Worm (Caenorhabditis elegans) whole organism, mixed stage, embryonic: ENCODE measurements around the gene C25A8.5.

Experiments
- M03D4.4 ChIP-seq: sonication (generic microtip); optimal IDR thresholded peaks from 2 replicates; lab custom pipeline; 2017; ENCODE audit warnings: mild to moderate bottlenecking, missing genetic modification characterization, missing compliant biosample characterization
- bed-3 ChIP-seq: fragments of 200-800 bp; sonication (Bioruptor generic); optimal IDR thresholded peaks from 3 replicates; lab custom pipeline; 2018; ENCODE audit warnings: mild to moderate bottlenecking, missing genetic modification characterization, moderate library complexity, missing compliant biosample characterization
- blmp-1 ChIP-seq: fragments of 150-350 bp; optimal IDR thresholded peaks from 2 replicates; lab custom pipeline; 2014; ENCODE audit warnings: missing biosample characterization, missing genetic modification characterization
- ceh-39 ChIP-seq: fragments of 150-350 bp; optimal IDR thresholded peaks from 2 replicates; lab custom pipeline; 2014; ENCODE audit warnings: missing biosample characterization, missing genetic modification characterization
- ceh-43 ChIP-seq: fragments of 200-800 bp; sonication (Bioruptor generic); optimal IDR thresholded peaks from 2 replicates; lab custom pipeline; 2018; ENCODE audit warnings: mild to moderate bottlenecking, missing genetic modification characterization, moderate library complexity, missing compliant biosample characterization
- ceh-83 ChIP-seq: fragments of 200-800 bp; sonication (Bioruptor generic); optimal IDR thresholded peaks from 2 replicates; lab custom pipeline; 2018; ENCODE audit warnings: mild to moderate bottlenecking, missing genetic modification characterization, missing compliant biosample characterization
- ces-1 ChIP-seq: fragments of 150-350 bp; optimal IDR thresholded peaks from 2 replicates; lab custom pipeline; 2014; ENCODE audit warnings: missing biosample characterization, missing genetic modification reagents, missing genetic modification characterization
- cnd-1 ChIP-seq: fragments of 200-800 bp; sonication (Bioruptor generic); optimal IDR thresholded peaks from 2 replicates; lab custom pipeline; 2018; ENCODE audit warnings: mild to moderate bottlenecking, missing genetic modification characterization, missing compliant biosample characterization
- drap-1 ChIP-seq: fragments of 200-800 bp; sonication (Bioruptor generic); optimal IDR thresholded peaks from 3 replicates; lab custom pipeline; 2018; ENCODE audit warnings: mild to moderate bottlenecking, missing genetic modification characterization, missing compliant biosample characterization
- elt-1 ChIP-seq: sonication (generic microtip); optimal IDR thresholded peaks from 2 replicates; lab custom pipeline; 2017; ENCODE audit warnings: missing genetic modification characterization, mild to moderate bottlenecking, missing compliant biosample characterization, antibody characterized with exemption, moderate library complexity, borderline replicate concordance; ENCODE audit not compliant: insufficient read depth
- elt-3 ChIP-seq: fragments of 150-350 bp; optimal IDR thresholded peaks from 2 replicates; lab custom pipeline; 2014; ENCODE audit warnings: missing biosample characterization, missing genetic modification characterization
- flh-1 ChIP-seq: fragments of 200-800 bp; sonication (Bioruptor generic); optimal IDR thresholded peaks from 2 replicates; lab custom pipeline; 2018; ENCODE audit warnings: mild to moderate bottlenecking, missing genetic modification characterization, moderate library complexity, missing compliant biosample characterization
- ham-2 ChIP-seq: fragments of 200-800 bp; sonication (Bioruptor generic); optimal IDR thresholded peaks from 2 replicates; lab custom pipeline; 2018; ENCODE audit warnings: mild to moderate bottlenecking, missing genetic modification characterization, missing compliant biosample characterization
- hlh-1 ChIP-seq: fragments of 150-350 bp; optimal IDR thresholded peaks from 2 replicates; lab custom pipeline; 2014; ENCODE audit warnings: missing biosample characterization, missing genetic modification reagents, missing genetic modification characterization
- lin-13 ChIP-seq: fragments of 150-350 bp; optimal IDR thresholded peaks from 2 replicates; lab custom pipeline; 2014; ENCODE audit warnings: missing biosample characterization, missing genetic modification characterization
- lsy-2 ChIP-seq: fragments of 150-350 bp; optimal IDR thresholded peaks from 2 replicates; lab custom pipeline; 2014; ENCODE audit warnings: missing biosample characterization, missing genetic modification characterization
- mep-1 ChIP-seq: fragments of 150-350 bp; optimal IDR thresholded peaks from 2 replicates; lab custom pipeline; 2017; ENCODE audit warnings: missing biosample characterization, missing genetic modification reagents, missing genetic modification characterization, inconsistent platforms
- mls-2 ChIP-seq: sonication (generic microtip); optimal IDR thresholded peaks from 2 replicates; lab custom pipeline; 2016; ENCODE audit warnings: mild to moderate bottlenecking, missing genetic modification characterization, moderate library complexity, missing compliant biosample characterization
- nhr-12 ChIP-seq: fragments of 150-350 bp; optimal IDR thresholded peaks from 2 replicates; lab custom pipeline; 2014; ENCODE audit warnings: missing biosample characterization, missing genetic modification characterization
- nhr-2 ChIP-seq: fragments of 150-350 bp; optimal IDR thresholded peaks from 2 replicates; lab custom pipeline; 2014; ENCODE audit warnings: missing biosample characterization, missing genetic modification characterization
- nhr-237 ChIP-seq: fragments of 150-350 bp; optimal IDR thresholded peaks from 2 replicates; lab custom pipeline; 2014; ENCODE audit warnings: missing biosample characterization, missing genetic modification characterization
- nhr-28 ChIP-seq: fragments of 150-350 bp; optimal IDR thresholded peaks from 2 replicates; lab custom pipeline; 2014; ENCODE audit warnings: missing biosample characterization, missing genetic modification characterization
- nhr-76 ChIP-seq: sonication (generic microtip); optimal IDR thresholded peaks from 2 replicates; lab custom pipeline; 2017; ENCODE audit warnings: missing biosample characterization, missing genetic modification characterization
- pha-4 ChIP-seq: fragments of 150-350 bp; optimal IDR thresholded peaks from 2 replicates; lab custom pipeline; 2018; ENCODE audit warnings: missing biosample characterization, missing genetic modification reagents, missing genetic modification characterization
- sem-2 ChIP-seq: fragments of 200-800 bp; sonication (Bioruptor generic); optimal IDR thresholded peaks from 2 replicates; lab custom pipeline; 2018; ENCODE audit warnings: mild to moderate bottlenecking, missing genetic modification characterization, missing compliant biosample characterization
- snpc-4 ChIP-seq: fragments of 150-350 bp; optimal IDR thresholded peaks from 2 replicates; lab custom pipeline; 2014; ENCODE audit warnings: missing biosample characterization, missing genetic modification characterization
- sptf-1 ChIP-seq: sonication (generic microtip); optimal IDR thresholded peaks from 2 replicates; lab custom pipeline; 2017; ENCODE audit warnings: mild to moderate bottlenecking, missing genetic modification characterization, moderate library complexity, missing compliant biosample characterization
- tbx-8 ChIP-seq: fragments of 200-800 bp; sonication (Bioruptor generic); optimal IDR thresholded peaks from 2 replicates; lab custom pipeline; 2018; ENCODE audit warnings: mild to moderate bottlenecking, missing genetic modification characterization, moderate library complexity, missing compliant biosample characterization
- unc-120 ChIP-seq: sonication (generic microtip); optimal IDR thresholded peaks from 2 replicates; lab custom pipeline; 2017; ENCODE audit warnings: missing genetic modification characterization, missing compliant biosample characterization; ENCODE audit not compliant: poor library complexity, severe bottlenecking
- unc-39 ChIP-seq: fragments of 150-350 bp; optimal IDR thresholded peaks from 2 replicates; lab custom pipeline; 2014; ENCODE audit warnings: missing biosample characterization, missing genetic modification characterization
- unc-62 ChIP-seq: fragments of 150-350 bp; optimal IDR thresholded peaks from 2 replicates; lab custom pipeline; 2014; ENCODE audit warnings: missing biosample characterization, missing genetic modification reagents, missing genetic modification characterization
- zip-8 ChIP-seq: fragments of 150-350 bp; optimal IDR thresholded peaks from 2 replicates; lab custom pipeline; 2014; ENCODE audit warnings: missing biosample characterization, missing genetic modification characterization
- ztf-11 ChIP-seq: fragments of 150-350 bp; optimal IDR thresholded peaks from 2 replicates; lab custom pipeline; 2014; ENCODE audit warnings: missing biosample characterization, missing genetic modification characterization

The C25A8.5 gene

ce11 chrIV:6974162-6974938 lies 25.0 kb upstream of the C25A8.5 start:
- TF ChIP-seq ham-2 (GFP tag; lab: Kevin White, UChicago): no peak
- no peak for TF ChIP-seq blmp-1 (tag; lab: Kevin White, UChicago)
- no peak for TF ChIP-seq M03D4.4 (tag; lab: Kevin White, UChicago)
- TF ChIP-seq drap-1 (GFP tag; lab: Kevin White, UChicago): no peak
- no peak for TF ChIP-seq nhr-237
- TF ChIP-seq sem-2: no peak
- TF ChIP-seq tbx-8: no peak
- TF ChIP-seq mls-2 (tag; lab: Kevin White, UChicago): no peak
- TF ChIP-seq bed-3 (GFP tag; lab: Kevin White, UChicago): no peak
- no peak for TF ChIP-seq unc-39
- no peak for TF ChIP-seq ces-1
- TF ChIP-seq nhr-12 (tag; lab: Kevin White, UChicago): no peak
- no peak for TF ChIP-seq mep-1 (tag; lab: Kevin White, UChicago)
- TF ChIP-seq sptf-1 (tag; lab: Kevin White, UChicago): no peak
- TF ChIP-seq hlh-1 (tag; lab: Kevin White, UChicago): no peak
- TF ChIP-seq pha-4: no peak
- no peak for TF ChIP-seq snpc-4 (tag; lab: Kevin White, UChicago)
- TF ChIP-seq unc-120 (tag; lab: Kevin White, UChicago): no peak
- TF ChIP-seq elt-1 (tag; lab: Kevin White, UChicago): no peak

- TF ChIP-seq nhr-2 (tag; lab: Kevin White, UChicago): no peak
- no peak for TF ChIP-seq sem-2
- TF ChIP-seq ceh-39: no peak
- TF ChIP-seq nhr-237: no peak
- no peak for TF ChIP-seq ces-1
- no peak for TF ChIP-seq mep-1 (tag; lab: Kevin White, UChicago)
- no peak for TF ChIP-seq zip-8
- TF ChIP-seq lsy-2: no peak
These were observed 22.2 kb upstream of the C25A8.5 start, which contains the start of the genes pgl-1 and him-3 for ce11 chrIV:6977089-6977558. Gene pgl-1, minus strand, starts transcription at chrIV:6977318. Gene him-3, plus strand, starts transcription at chrIV:6977508.

ce11 chrIV:6978625-6979024 lies 20.7 kb upstream of the C25A8.5 start:
- TF ChIP-seq nhr-2 (tag; lab: Kevin White, UChicago): no peak
- TF ChIP-seq snpc-4 (tag; lab: Kevin White, UChicago): no peak
- no peak for TF ChIP-seq nhr-76 (tag; lab: Kevin White, UChicago)
- no peak for TF ChIP-seq unc-39
- no peak for TF ChIP-seq drap-1 (GFP tag; lab: Kevin White, UChicago)
- TF ChIP-seq zip-8: no peak
- no peak for TF ChIP-seq nhr-28 (tag; lab: Kevin White, UChicago)
- TF ChIP-seq ces-1: no peak
- no peak for TF ChIP-seq unc-120 (tag; lab: Kevin White, UChicago)
- no peak for TF ChIP-seq mep-1 (tag; lab: Kevin White, UChicago)
- TF ChIP-seq sem-2: no peak
- TF ChIP-seq lsy-2: no peak
- TF ChIP-seq flh-1 (GFP tag; lab: Kevin White, UChicago): no peak
- no peak for TF ChIP-seq hlh-1 (tag; lab: Kevin White, UChicago)
- no peak for TF ChIP-seq mls-2 (tag; lab: Kevin White, UChicago)
- TF ChIP-seq elt-3 (tag; lab: Kevin White, UChicago): no peak
- TF ChIP-seq tbx-8: no peak
- no peak for TF ChIP-seq ztf-11
- TF ChIP-seq unc-62 (GFP tag; lab: Kevin White, UChicago): no peak

- no peak for TF ChIP-seq ceh-39
- peak; percentile 49 for TF ChIP-seq ces-1
- TF ChIP-seq unc-39: no peak
- TF ChIP-seq ceh-43 (GFP tag; lab: Kevin White, UChicago): peak; percentile 51
- TF ChIP-seq ztf-11: peak; percentile 18
- TF ChIP-seq nhr-76 (tag; lab: Kevin White, UChicago): no peak
- TF ChIP-seq zip-8: no peak
- TF ChIP-seq blmp-1 (tag; lab: Kevin White, UChicago): no peak
- TF ChIP-seq nhr-12 (tag; lab: Kevin White, UChicago): no peak
- peak; percentile 53 for TF ChIP-seq elt-1 (tag; lab: Kevin White, UChicago)
- TF ChIP-seq unc-120 (tag; lab: Kevin White, UChicago): no peak
- no peak for TF ChIP-seq ham-2 (GFP tag; lab: Kevin White, UChicago)
- peak; percentile 63 for TF ChIP-seq cnd-1 (tag; lab: Kevin White, UChicago)
- peak; percentile 7 for TF ChIP-seq sptf-1 (tag; lab: Kevin White, UChicago)
- TF ChIP-seq ceh-83 (GFP tag; lab: Kevin White, UChicago): no peak
- TF ChIP-seq elt-3 (tag; lab: Kevin White, UChicago): no peak
- TF ChIP-seq lsy-2: no peak
- peak; percentile 40 for TF ChIP-seq unc-62 (GFP tag; lab: Kevin White, UChicago)
- TF ChIP-seq bed-3 (GFP tag; lab: Kevin White, UChicago): no peak
- peak; percentile 40 for TF ChIP-seq pha-4
- no peak for TF ChIP-seq nhr-28 (tag; lab: Kevin White, UChicago)
- peak; percentile 8 for TF ChIP-seq mls-2 (tag; lab: Kevin White, UChicago)
- no peak for TF ChIP-seq lin-13 (tag; lab: Kevin White, UChicago)
These were observed 14.6 kb upstream of the C25A8.5 start for ce11 chrIV:6984449-6985380.
